Fruit fly (Drosophila melanogaster) whole organism, embryonic: ENCODE data around the gene Rh4.

Experiments
- Aef1 ChIP-seq: fragments of 200-800 bp; sonication (Bioruptor generic); IDR thresholded peaks from 3 replicates; pipeline ENCODE4 v1.3.6; 2022; ENCODE audit warnings: missing biosample characterization, missing genetic modification characterization
- CG12236 ChIP-seq: fragments of 200-800 bp; sonication (Bioruptor generic); optimal IDR thresholded peaks from 2 replicates; lab custom pipeline; 2016; ENCODE audit warnings: missing biosample characterization, missing genetic modification characterization
- CG14441 ChIP-seq: fragments of 200-800 bp; sonication (Bioruptor generic); IDR thresholded peaks from 2 replicates; pipeline ENCODE4 v1.3.6; 2022; ENCODE audit warnings: missing biosample characterization, missing genetic modification characterization
- CG43689 ChIP-seq: fragments of 200-800 bp; sonication (Bioruptor generic); IDR thresholded peaks from 2 replicates; pipeline ENCODE4 v1.3.6; 2022; ENCODE audit warnings: missing biosample characterization, missing genetic modification characterization
- CG8478 ChIP-seq: fragments of >200 bp; optimal IDR thresholded peaks from 2 replicates; lab custom pipeline; 2018
- Dref ChIP-seq: fragments of 200-800 bp; sonication (Bioruptor generic); IDR thresholded peaks from 2 replicates; pipeline ENCODE4 v1.3.6; 2022; ENCODE audit warnings: missing biosample characterization, missing genetic modification characterization
- E2f2 ChIP-seq: fragments of 200-800 bp; sonication (Bioruptor generic); IDR thresholded peaks from 2 replicates; pipeline ENCODE4 v1.3.6; 2022; ENCODE audit warnings: missing biosample characterization, missing genetic modification characterization
- Stat92E ChIP-seq, 3 experiments: fragments of >200 bp in 2 of 3; fragments of 200-800 bp in 1 of 3; sonication (Bioruptor generic) in 1 of 3; optimal IDR thresholded peaks; 2 replicates each; lab custom pipeline; 2017 to 2019; ENCODE audit warnings: missing biosample characterization in 3 of 3, missing genetic modification characterization in 3 of 3, mild to moderate bottlenecking in 1 of 3, moderate library complexity in 1 of 3
- repo ChIP-seq: fragments of 200-800 bp; sonication (Bioruptor generic); optimal IDR thresholded peaks from 2 replicates; lab custom pipeline; 2016; ENCODE audit warnings: missing biosample characterization, missing genetic modification characterization

- TF ChIP-seq Aef1 = peak; percentile 52; the same call in 2 of the 3 replicates
- TF ChIP-seq repo (GFP tag; lab: Kevin White, UChicago) = no peak
- peak; percentile 62 for TF ChIP-seq CG14441 (GFP tag; lab: Robert Waterston, UW)
- 0 out of 2 replicates have a peak, but pooled peaks have one; percentile 26 for TF ChIP-seq E2f2 (GFP tag; lab: Robert Waterston, UW)
- no peak for TF ChIP-seq Dref (GFP tag; lab: Robert Waterston, UW)
- no peak for TF ChIP-seq Stat92E (GFP tag; optimal IDR thresholded peaks at IDR 0.05; lab: Kevin White, UChicago)
- no peak for TF ChIP-seq CG43689 (GFP tag; lab: Robert Waterston, UW)
- TF ChIP-seq CG8478 = no peak
- no peak for TF ChIP-seq CG12236 (GFP tag; lab: Kevin White, UChicago)
These were observed 22.7 kb upstream of the Rh4 start for dm6 chr3L:16885042-16885441.
